Worm (Caenorhabditis elegans): ENCODE results near the gene asp-2.
A peak's percentile ranks its signal among the peaks of the same experiment; 100 is the strongest.

The asp-2 gene

ce11 chrV:9194055-9194454, 8.8 kb upstream of the asp-2 start:
- TF ChIP-seq fkh-10 (GFP tag; optimal IDR thresholded peaks at IDR 0.05), result peak; percentile 53
- TF ChIP-seq mep-1 (tag; optimal IDR thresholded peaks at IDR 0.05), result no peak
- no peak for TF ChIP-seq ceh-88 (GFP tag; IDR thresholded peaks at IDR 0.05)
- no peak for TF ChIP-seq efl-1 (optimal IDR thresholded peaks at IDR 0.05)
- peak in 1 of 2 experiments; percentile 17 for TF ChIP-seq efl-1 (GFP tag; optimal IDR thresholded peaks at IDR 0.05 in 1 of 2)
- TF ChIP-seq nhr-47 (tag; optimal IDR thresholded peaks at IDR 0.05), result peak; percentile 22
- no peak for TF ChIP-seq ama-1 (optimal IDR thresholded peaks at IDR 0.05)
- TF ChIP-seq rnt-1 (tag; optimal IDR thresholded peaks at IDR 0.05), result no peak
- TF ChIP-seq nhr-237 (tag; optimal IDR thresholded peaks at IDR 0.05), result no peak
- peak in 1 of 3 experiments; percentile 22 for TF ChIP-seq ceh-82 (tag; optimal IDR thresholded peaks at IDR 0.05)
- TF ChIP-seq C34B4.2 (tag; optimal IDR thresholded peaks at IDR 0.05), result no peak
- TF ChIP-seq lin-15B (tag; optimal IDR thresholded peaks at IDR 0.05), result no peak
- TF ChIP-seq lin-14 (GFP tag; optimal IDR thresholded peaks at IDR 0.05), result peak; percentile 74
- peak; percentile 27 for TF ChIP-seq egl-13 (tag; optimal IDR thresholded peaks at IDR 0.05)
- TF ChIP-seq fkh-8 (tag; optimal IDR thresholded peaks at IDR 0.05), result peak; percentile 1
- TF ChIP-seq vab-15 (tag; optimal IDR thresholded peaks at IDR 0.05), result no peak
- TF ChIP-seq dsc-1 (tag; optimal IDR thresholded peaks at IDR 0.05), result peak; percentile 25

- TF ChIP-seq hpl-2 (GFP tag; optimal IDR thresholded peaks at IDR 0.05) (no peak), blmp-1 (tag; optimal IDR thresholded peaks at IDR 0.05) (peak; percentile 41)
These were observed 5.8 kb upstream of the asp-2 start, which contains the start of gene C24B5.4 for ce11 chrV:9197121-9197520. Gene C24B5.4, minus strand, starts transcription at chrV:9197326.

- TF ChIP-seq mab-9 (GFP tag; IDR thresholded peaks at IDR 0.05), result no peak
- no peak for TF ChIP-seq fkh-8 (tag; optimal IDR thresholded peaks at IDR 0.05)
- no peak for TF ChIP-seq hpl-2 (GFP tag; optimal IDR thresholded peaks at IDR 0.05)
- TF ChIP-seq lin-14 (GFP tag; optimal IDR thresholded peaks at IDR 0.05), result no peak
These were observed 4.0 kb upstream of the asp-2 start, which contains the start of gene str-177 for ce11 chrV:9198887-9199286. Gene str-177, minus strand, starts transcription at chrV:9198987.

- TF ChIP-seq jun-1 (tag; optimal IDR thresholded peaks at IDR 0.05) (no peak), ceh-82 (tag; optimal IDR thresholded peaks at IDR 0.05) (no peak), hlh-17 (GFP tag; optimal IDR thresholded peaks at IDR 0.05; ENCODE audit: borderline replicate concordance) (no peak), lin-15B (tag; optimal IDR thresholded peaks at IDR 0.05) (no peak), rnt-1 (tag; optimal IDR thresholded peaks at IDR 0.05) (no peak), efl-3 (GFP tag; optimal IDR thresholded peaks at IDR 0.05) (no peak), ama-1 (optimal IDR thresholded peaks at IDR 0.05) (no peak), fkh-8 (tag; optimal IDR thresholded peaks at IDR 0.05) (no peak)
These were observed 4.5 kb downstream of the asp-2 start, which contains the start of gene inx-10 for ce11 chrV:9207377-9207776. Gene inx-10, minus strand, starts transcription at chrV:9207477.

ce11 chrV:9208878-9209277, 6.0 kb downstream of the asp-2 start:
- TF ChIP-seq fkh-4 (tag; optimal IDR thresholded peaks at IDR 0.05; ENCODE audit: borderline replicate concordance) (no peak), nhr-71 (tag; optimal IDR thresholded peaks at IDR 0.05) (peak; percentile 20), nhr-76 (tag; optimal IDR thresholded peaks at IDR 0.05) (no peak), aha-1 (tag; optimal IDR thresholded peaks at IDR 0.05) (no peak), blmp-1 (tag; optimal IDR thresholded peaks at IDR 0.05) (peak; percentile 2), lin-14 (GFP tag; optimal IDR thresholded peaks at IDR 0.05) (peak; percentile 55), snu-23 (GFP tag; optimal IDR thresholded peaks at IDR 0.05) (peak; percentile 1), lsy-2 (tag; optimal IDR thresholded peaks at IDR 0.05) (peak in 1 of 2 experiments; percentile 19), nhr-47 (tag; optimal IDR thresholded peaks at IDR 0.05) (peak; percentile 11)

- TF ChIP-seq tlp-1 (tag; optimal IDR thresholded peaks at IDR 0.05), result no peak
- no peak for TF ChIP-seq zip-4 (GFP tag; optimal IDR thresholded peaks at IDR 0.05)
- TF ChIP-seq xbp-1 (tag; optimal IDR thresholded peaks at IDR 0.05), result peak; percentile 23
- TF ChIP-seq dpl-1 (GFP tag; optimal IDR thresholded peaks at IDR 0.05), result peak; percentile 36 to 75 (median 41)
- peak; percentile 68 for TF ChIP-seq lin-15B (tag; optimal IDR thresholded peaks at IDR 0.05)
- peak; percentile 28 for TF ChIP-seq lir-3 (tag; optimal IDR thresholded peaks at IDR 0.05; ENCODE audit: poor library complexity)
- TF ChIP-seq elt-3 (tag; optimal IDR thresholded peaks at IDR 0.05), result peak in 1 of 6 experiments; percentile 48
- TF ChIP-seq fos-1 (tag; optimal IDR thresholded peaks at IDR 0.05), result peak; percentile 4
- peak; percentile 59 for TF ChIP-seq nhr-71 (tag; optimal IDR thresholded peaks at IDR 0.05)
- peak; percentile 41 for TF ChIP-seq swsn-7 (tag; optimal IDR thresholded peaks at IDR 0.05)
- TF ChIP-seq lsy-2 (tag; optimal IDR thresholded peaks at IDR 0.05), result peak; percentile 48 to 84
- TF ChIP-seq rnt-1 (tag; optimal IDR thresholded peaks at IDR 0.05), result peak; percentile 36
- no peak for TF ChIP-seq ceh-63 (GFP tag; optimal IDR thresholded peaks at IDR 0.05)
- peak; percentile 65 to 66 for TF ChIP-seq efl-1 (optimal IDR thresholded peaks at IDR 0.05)
- peak; percentile 56 to 64 for TF ChIP-seq efl-1 (GFP tag; optimal IDR thresholded peaks at IDR 0.05 in 1 of 2)
- TF ChIP-seq ceh-82 (tag; optimal IDR thresholded peaks at IDR 0.05), result peak in 2 of 3 experiments; percentile 18 to 72
- TF ChIP-seq nhr-47 (tag; optimal IDR thresholded peaks at IDR 0.05), result peak; percentile 38
- peak; percentile 47 for TF ChIP-seq skn-1 (tag; optimal IDR thresholded peaks at IDR 0.05)
- TF ChIP-seq vab-15 (tag; optimal IDR thresholded peaks at IDR 0.05), result peak; percentile 9
- peak; percentile 70 for TF ChIP-seq blmp-1 (tag; optimal IDR thresholded peaks at IDR 0.05)
- no peak for TF ChIP-seq ztf-11 (tag; optimal IDR thresholded peaks at IDR 0.05)
These were observed 9.6 kb downstream of the asp-2 start for ce11 chrV:9212499-9212898.

Data from whole organism, L1 larva.